Worm (Caenorhabditis elegans): Measurements from ENCODE around the gene snx-1.
A peak's percentile ranks its signal among the peaks of the same experiment; 100 is the strongest.

snx-1 gene

ce11 chrX:1123471-1123870, 5.3 kb upstream of the snx-1 start:
- TF ChIP-seq elt-2 (tag; optimal IDR thresholded peaks at IDR 0.05), result no peak
- no peak for TF ChIP-seq skn-1 (tag; optimal IDR thresholded peaks at IDR 0.05)
- no peak for TF ChIP-seq unc-98 (GFP tag; IDR thresholded peaks at IDR 0.05)
- peak; percentile 76 for TF ChIP-seq nhr-85 (tag)
- TF ChIP-seq F16B12.6 (tag; optimal IDR thresholded peaks at IDR 0.05), result no peak
- no peak for TF ChIP-seq mef-2 (tag; optimal IDR thresholded peaks at IDR 0.05)
- no peak for TF ChIP-seq vab-15 (tag; optimal IDR thresholded peaks at IDR 0.05)
- TF ChIP-seq lin-14 (GFP tag; optimal IDR thresholded peaks at IDR 0.05), result peak; percentile 36
- TF ChIP-seq hlh-17 (GFP tag; optimal IDR thresholded peaks at IDR 0.05; ENCODE audit: borderline replicate concordance), result no peak
- no peak for TF ChIP-seq unc-62 (GFP tag; optimal IDR thresholded peaks at IDR 0.05)
- TF ChIP-seq nhr-71 (tag; optimal IDR thresholded peaks at IDR 0.05), result peak; percentile 9
- peak; percentile 41 for TF ChIP-seq snu-23 (GFP tag; optimal IDR thresholded peaks at IDR 0.05)
- TF ChIP-seq lin-35 (GFP tag; optimal IDR thresholded peaks at IDR 0.05), result peak in 1 of 2 experiments; percentile 17
- peak; percentile 58 for TF ChIP-seq blmp-1 (tag; optimal IDR thresholded peaks at IDR 0.05)
- no peak for TF ChIP-seq isw-1 (GFP tag; IDR thresholded peaks at IDR 0.05)
- TF ChIP-seq nhr-77 (tag; optimal IDR thresholded peaks at IDR 0.05), result no peak

DNA sequence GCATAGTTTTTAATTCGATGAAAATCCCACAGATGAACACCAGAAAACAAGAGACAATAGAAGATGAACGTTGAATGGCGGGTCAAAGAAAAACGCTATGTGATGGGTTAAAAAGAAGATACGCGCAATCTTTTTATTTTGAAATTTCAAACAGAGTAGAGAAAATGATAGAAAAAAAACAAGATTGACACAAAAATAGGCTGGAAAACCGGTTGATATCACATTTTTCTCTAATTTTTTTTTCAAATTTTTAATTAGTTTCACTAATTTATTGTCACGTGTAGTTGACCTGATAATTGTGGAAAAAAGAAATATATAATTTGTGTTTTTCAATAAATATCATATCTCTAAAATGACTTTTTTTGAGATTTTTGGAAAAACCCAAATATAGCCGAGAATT, 4.6 kb upstream of the snx-1 start, which contains the start of gene C05D9.9:
C05D9.9 (minus strand) TSS at position 101 of the 400 bp plus-strand sequence.
- TF ChIP-seq efl-1 (optimal IDR thresholded peaks at IDR 0.05) (no peak), efl-1 (GFP tag; optimal IDR thresholded peaks at IDR 0.05 in 1 of 2) (peak in 1 of 2 experiments; percentile 7), lin-14 (GFP tag; optimal IDR thresholded peaks at IDR 0.05) (peak; percentile 10), nhr-85 (tag) (peak; percentile 56), pax-3 (tag; optimal IDR thresholded peaks at IDR 0.05) (no peak), ceh-63 (GFP tag; optimal IDR thresholded peaks at IDR 0.05) (no peak), snu-23 (GFP tag; optimal IDR thresholded peaks at IDR 0.05) (peak; percentile 1), irx-1 (tag; optimal IDR thresholded peaks at IDR 0.05) (no peak), sox-4 (tag; optimal IDR thresholded peaks at IDR 0.05) (no peak), isw-1 (GFP tag; IDR thresholded peaks at IDR 0.05) (no peak), ces-1 (GFP tag; optimal IDR thresholded peaks at IDR 0.05) (no peak), elt-3 (tag; optimal IDR thresholded peaks at IDR 0.05) (peak in 1 of 6 experiments; percentile 5), grh-1 (GFP tag; IDR thresholded peaks at IDR 0.05) (peak; percentile 46), lin-35 (GFP tag; optimal IDR thresholded peaks at IDR 0.05) (peak in 1 of 2 experiments; percentile 3)

DNA sequence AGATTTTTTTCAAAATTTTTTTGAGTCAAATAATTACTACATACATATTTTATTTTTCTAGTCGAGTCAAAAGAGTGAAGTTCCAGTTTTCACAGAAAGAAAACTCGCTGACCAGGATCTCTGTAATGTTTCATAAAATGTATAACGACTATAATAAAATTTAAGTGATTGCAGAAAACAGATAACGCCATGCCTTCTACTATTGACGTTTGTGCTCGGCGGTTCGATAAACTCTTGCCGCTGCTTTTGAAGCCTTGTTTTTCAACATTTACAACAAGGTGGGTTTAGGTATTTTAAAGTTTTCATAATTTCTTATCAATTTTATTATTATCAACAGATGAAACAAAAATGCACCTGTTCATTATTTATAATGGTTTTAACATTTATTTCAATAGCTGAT, 3.4 kb upstream of the snx-1 start, which contains the start of gene lmp-2:
lmp-2 (plus strand) TSS at position 190 of the 400 bp plus-strand sequence.
- TF ChIP-seq ceh-90 (tag; optimal IDR thresholded peaks at IDR 0.05) (no peak), elt-2 (tag; optimal IDR thresholded peaks at IDR 0.05) (peak; percentile 48), snu-23 (GFP tag; optimal IDR thresholded peaks at IDR 0.05) (no peak)

DNA sequence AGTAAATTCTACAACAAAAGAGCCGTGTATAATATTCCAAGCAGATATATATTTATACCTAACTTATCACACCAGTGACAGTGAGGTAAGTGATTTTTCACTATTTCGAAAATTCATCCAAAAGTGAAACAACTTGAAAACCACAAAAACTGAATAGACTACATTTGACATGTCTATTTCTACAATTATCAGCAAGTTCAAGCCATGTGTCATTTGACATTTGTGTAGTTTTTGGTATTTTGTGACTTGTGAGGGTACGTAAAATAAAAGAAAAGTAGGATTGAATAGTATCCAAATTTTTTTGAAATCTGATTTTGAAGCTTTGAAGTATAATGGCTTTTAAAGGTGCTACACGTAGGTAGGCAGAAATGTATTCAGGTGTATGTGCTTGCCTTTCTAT, 2.6 kb upstream of the snx-1 start:
- TF ChIP-seq lin-35 (GFP tag; optimal IDR thresholded peaks at IDR 0.05), result no peak
- no peak for TF ChIP-seq nhr-19 (GFP tag; conservative IDR thresholded peaks at IDR 0.05)
- peak; percentile 6 for TF ChIP-seq nhr-85 (tag)
- no peak for TF ChIP-seq mab-9 (GFP tag; IDR thresholded peaks at IDR 0.05)

DNA sequence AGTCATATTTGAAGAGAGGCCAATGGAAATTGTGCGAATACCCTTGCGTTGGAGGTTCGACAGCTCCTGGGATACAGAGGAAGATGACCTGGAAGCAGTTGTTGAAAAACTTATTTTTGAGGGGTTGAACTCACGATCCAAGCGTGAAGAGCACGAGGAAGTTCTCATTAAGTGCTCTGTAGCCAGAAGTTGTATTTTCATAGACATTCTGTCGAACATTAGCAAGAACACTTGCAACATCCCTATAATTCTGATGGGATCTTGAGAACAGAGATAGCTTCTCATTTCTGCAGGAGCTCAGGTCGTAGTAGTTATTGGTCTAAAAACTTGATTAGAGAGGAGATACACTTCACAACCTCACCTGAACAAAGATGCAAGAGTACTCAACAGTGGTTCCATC, 12.8 kb downstream of the snx-1 start:
- TF ChIP-seq egl-13 (tag; optimal IDR thresholded peaks at IDR 0.05) (no peak), ztf-4 (tag; optimal IDR thresholded peaks at IDR 0.05) (no peak), rnt-1 (tag; optimal IDR thresholded peaks at IDR 0.05) (no peak), nhr-11 (tag; optimal IDR thresholded peaks at IDR 0.05) (no peak), lin-39 (tag; optimal IDR thresholded peaks at IDR 0.05) (no peak), nhr-76 (tag; optimal IDR thresholded peaks at IDR 0.05) (no peak), xbp-1 (tag; optimal IDR thresholded peaks at IDR 0.05) (no peak), pag-3 (tag; optimal IDR thresholded peaks at IDR 0.05; ENCODE audit: borderline replicate concordance, insufficient read depth) (no peak)
